Worm (Caenorhabditis elegans): ENCODE data around the gene mrpl-39.

DNA sequence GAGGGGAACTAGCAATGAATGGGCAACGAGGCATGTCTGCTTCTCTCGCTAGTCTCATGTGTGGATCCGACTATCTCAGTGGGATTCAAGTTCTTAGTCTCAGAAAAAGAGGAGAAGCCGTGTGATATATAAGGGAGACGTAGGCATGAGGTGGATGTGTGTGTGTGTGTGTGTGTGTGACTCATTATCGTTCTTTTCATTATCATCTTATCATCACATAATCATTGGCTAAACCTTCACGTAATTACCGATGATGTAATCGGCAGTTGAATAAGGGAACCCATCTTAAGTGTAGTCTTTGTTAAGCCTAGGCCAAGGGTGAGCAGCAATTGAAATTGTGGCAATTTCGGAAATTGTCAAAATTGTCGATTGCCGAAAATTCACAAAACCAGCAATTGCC is 8.6 kb downstream of the mrpl-39 start, which contains the start of gene Y32G9B.1:
- TF ChIP-seq tbx-11 (GFP tag; IDR thresholded peaks at IDR 0.05) (no peak), hnd-1 (tag; optimal IDR thresholded peaks at IDR 0.05) (no peak), tbx-37 (GFP tag; conservative IDR thresholded peaks at IDR 0.05) (no peak), scrt-1 (GFP tag; IDR thresholded peaks at IDR 0.05) (no peak), flt-1 (GFP tag; IDR thresholded peaks at IDR 0.05) (no peak), sea-1 (GFP tag; conservative IDR thresholded peaks at IDR 0.05) (no peak), ama-1 (optimal IDR thresholded peaks at IDR 0.05) (no peak), ets-7 (tag; optimal IDR thresholded peaks at IDR 0.05) (no peak), F13C5.2 (tag; optimal IDR thresholded peaks at IDR 0.05) (no peak), ceh-36 (tag; optimal IDR thresholded peaks at IDR 0.05) (no peak), hmg-4 (GFP tag; optimal IDR thresholded peaks at IDR 0.05) (no peak), aly-1 (tag; optimal IDR thresholded peaks at IDR 0.05) (no peak), ceh-13 (GFP tag; optimal IDR thresholded peaks at IDR 0.05) (no peak)
